Fruit fly (Drosophila melanogaster): Measurements from ENCODE around the gene CG15332.

- TF ChIP-seq h (optimal IDR thresholded peaks at IDR 0.05) (no peak), Sin3A (optimal IDR thresholded peaks at IDR 0.05) (no peak), insv (optimal IDR thresholded peaks at IDR 0.05) (no peak), psq (optimal IDR thresholded peaks at IDR 0.05) (no peak)
These were observed 35.6 kb downstream of the CG15332 start, which contains the start of the genes hdm and Ykt6 for dm6 chrX:7920081-7920688.

All from Kc167 (cell line).